Worm (Caenorhabditis elegans) whole organism, L4 larva: ENCODE measurements around the gene pdi-2.

ENCODE experiments used
- D1046.2 ChIP-seq: fragments of 200-800 bp; sonication (Bioruptor generic); IDR thresholded peaks from 2 replicates; pipeline ENCODE4 v1.3.6; 2022; ENCODE audit warnings: missing genetic modification characterization, missing compliant biosample characterization
- F10B5.3 ChIP-seq: sonication (generic microtip); optimal IDR thresholded peaks from 2 replicates; lab custom pipeline; 2016; ENCODE audit warnings: mild to moderate bottlenecking, missing genetic modification characterization, missing compliant biosample characterization
- F49E8.2 ChIP-seq: sonication (generic microtip); optimal IDR thresholded peaks from 2 replicates; lab custom pipeline; 2016; ENCODE audit warnings: missing compliant biosample characterization, mild to moderate bottlenecking, missing genetic modification characterization, borderline replicate concordance
- R02D3.7 ChIP-seq: fragments of 150-350 bp; sonication (generic microtip); optimal IDR thresholded peaks from 3 replicates; lab custom pipeline; 2014; ENCODE audit warnings: missing biosample characterization, missing genetic modification characterization
- T20F7.1 ChIP-seq: fragments of 200-800 bp; sonication (Bioruptor generic); optimal IDR thresholded peaks from 2 replicates; lab custom pipeline; 2018; ENCODE audit warnings: mild to moderate bottlenecking, missing genetic modification characterization, missing compliant biosample characterization
- T26A8.4 ChIP-seq: fragments of 200-800 bp; sonication (Bioruptor generic); IDR thresholded peaks from 2 replicates; pipeline ENCODE4 v1.3.6; 2022; ENCODE audit warnings: missing genetic modification characterization, missing compliant biosample characterization
- Y75B8A.6 ChIP-seq: fragments of 200-800 bp; sonication (Bioruptor generic); IDR thresholded peaks from 2 replicates; pipeline ENCODE4 v1.3.6; 2022; ENCODE audit warnings: missing genetic modification reagents, missing genetic modification characterization, missing compliant biosample characterization
- aha-1 ChIP-seq: fragments of 150-350 bp; peaks from one replicate; lab custom pipeline; 2014; ENCODE audit warnings: missing biosample characterization, missing genetic modification characterization
- aly-2 ChIP-seq: sonication (generic microtip); optimal IDR thresholded peaks from 2 replicates; lab custom pipeline; 2018; ENCODE audit warnings: missing biosample characterization, missing genetic modification characterization
- ama-1 ChIP-seq: fragments of 150-350 bp; optimal IDR thresholded peaks from 2 replicates; lab custom pipeline; 2014; ENCODE audit warnings: inconsistent platforms, mixed read lengths
- attf-4 ChIP-seq: sonication (generic microtip); optimal IDR thresholded peaks from 3 replicates; lab custom pipeline; 2017; ENCODE audit warnings: missing biosample characterization, missing genetic modification characterization
- ceh-32 ChIP-seq: sonication (generic microtip); optimal IDR thresholded peaks from 2 replicates; lab custom pipeline; 2016; ENCODE audit warnings: mild to moderate bottlenecking, missing genetic modification characterization, missing compliant biosample characterization; ENCODE audit not compliant: poor library complexity
- daf-16 ChIP-seq, 3 experiments: sonication (generic microtip); optimal IDR thresholded peaks; 2 replicates each; lab custom pipeline; 2016 to 2017; ENCODE audit warnings: missing genetic modification characterization in 3 of 3, missing genetic modification reagents in 3 of 3, mild to moderate bottlenecking in 2 of 3, missing compliant biosample characterization in 2 of 3, missing biosample characterization in 1 of 3, moderate library complexity in 1 of 3
- daf-8 ChIP-seq: fragments of 200-800 bp; sonication (Bioruptor generic); IDR thresholded peaks from 2 replicates; pipeline ENCODE4 v1.3.6; 2022; ENCODE audit warnings: missing genetic modification characterization, missing compliant biosample characterization
- dmd-6 ChIP-seq: fragments of 200-800 bp; sonication (Bioruptor generic); IDR thresholded peaks from 2 replicates; pipeline ENCODE4 v1.3.6; 2022; ENCODE audit warnings: missing genetic modification reagents, missing genetic modification characterization, missing compliant biosample characterization
- dmd-9 ChIP-seq: fragments of 200-800 bp; sonication (Bioruptor generic); IDR thresholded peaks from 2 replicates; pipeline ENCODE4 v1.3.6; 2022; ENCODE audit warnings: missing genetic modification reagents, missing genetic modification characterization, missing compliant biosample characterization
- duxl-1 ChIP-seq: sonication (generic microtip); optimal IDR thresholded peaks from 2 replicates; lab custom pipeline; 2016; ENCODE audit warnings: mild to moderate bottlenecking, missing genetic modification characterization, moderate library complexity, missing compliant biosample characterization; ENCODE audit not compliant: poor library complexity
- dve-1 ChIP-seq: sonication (generic microtip); optimal IDR thresholded peaks from 2 replicates; lab custom pipeline; 2017; ENCODE audit warnings: antibody characterized with exemption, mild to moderate bottlenecking, missing genetic modification characterization, missing compliant biosample characterization; ENCODE audit not compliant: insufficient read depth
- egl-43 ChIP-seq: fragments of 200-800 bp; sonication (Bioruptor generic); IDR thresholded peaks from 2 replicates; pipeline ENCODE4 v1.3.6; 2022; ENCODE audit warnings: missing genetic modification reagents, missing genetic modification characterization, missing compliant biosample characterization
- fkh-10 ChIP-seq: fragments of 150-350 bp; optimal IDR thresholded peaks from 2 replicates; lab custom pipeline; 2014; ENCODE audit warnings: missing biosample characterization, missing genetic modification reagents, missing genetic modification characterization
- hlh-11 ChIP-seq: fragments of 200-800 bp; sonication (Bioruptor generic); optimal IDR thresholded peaks from 2 replicates; lab custom pipeline; 2018; ENCODE audit warnings: mild to moderate bottlenecking, missing genetic modification characterization, missing compliant biosample characterization
- hlh-30 ChIP-seq: sonication (generic microtip); optimal IDR thresholded peaks from 2 replicates; lab custom pipeline; 2017; ENCODE audit warnings: antibody characterized with exemption, mild to moderate bottlenecking, missing genetic modification characterization, missing compliant biosample characterization; ENCODE audit not compliant: insufficient read depth
- jun-1 ChIP-seq: fragments of 150-350 bp; optimal IDR thresholded peaks from 2 replicates; lab custom pipeline; 2014; ENCODE audit warnings: missing biosample characterization, missing genetic modification reagents, missing genetic modification characterization
- lin-1 ChIP-seq: fragments of 200-800 bp; sonication (Bioruptor generic); IDR thresholded peaks from 2 replicates; pipeline ENCODE4 v1.3.6; 2022; ENCODE audit warnings: missing genetic modification reagents, missing genetic modification characterization, missing compliant biosample characterization
- lin-13 ChIP-seq: fragments of 150-350 bp; optimal IDR thresholded peaks from 2 replicates; lab custom pipeline; 2014; ENCODE audit warnings: missing biosample characterization, missing genetic modification reagents, missing genetic modification characterization
- lin-39 ChIP-seq: fragments of 150-350 bp; optimal IDR thresholded peaks from 2 replicates; lab custom pipeline; 2014; ENCODE audit warnings: missing biosample characterization, missing genetic modification reagents, missing genetic modification characterization
- lsy-2 ChIP-seq, 2 experiments: fragments of 150-350 bp in 1 of 2; sonication (generic microtip) in 1 of 2; optimal IDR thresholded peaks; 2 replicates each; lab custom pipeline; 2014 to 2017; ENCODE audit warnings: missing biosample characterization in 2 of 2, missing genetic modification characterization in 2 of 2
- mep-1 ChIP-seq: fragments of 150-350 bp; sonication (generic microtip); optimal IDR thresholded peaks from 3 replicates; lab custom pipeline; 2014; ENCODE audit warnings: missing biosample characterization, missing genetic modification characterization
- mxl-2 ChIP-seq: fragments of 200-800 bp; sonication (Bioruptor generic); conservative IDR thresholded peaks from 2 replicates; pipeline ENCODE4 v1.3.6; 2022; ENCODE audit warnings: missing genetic modification reagents, missing genetic modification characterization, missing compliant biosample characterization
- mxl-3 ChIP-seq: fragments of 200-800 bp; sonication (Bioruptor generic); optimal IDR thresholded peaks from 2 replicates; lab custom pipeline; 2018; ENCODE audit warnings: mild to moderate bottlenecking, missing genetic modification characterization, missing compliant biosample characterization
- nhr-11 ChIP-seq: fragments of 150-350 bp; optimal IDR thresholded peaks from 2 replicates; lab custom pipeline; 2014; ENCODE audit warnings: missing biosample characterization, missing genetic modification characterization
- nhr-237 ChIP-seq: sonication (generic microtip); optimal IDR thresholded peaks from 2 replicates; lab custom pipeline; 2017; ENCODE audit warnings: missing biosample characterization, missing genetic modification characterization
- nhr-28 ChIP-seq: fragments of 150-350 bp; optimal IDR thresholded peaks from 2 replicates; lab custom pipeline; 2014; ENCODE audit warnings: missing biosample characterization, missing genetic modification characterization
- nhr-48 ChIP-seq: sonication (generic microtip); optimal IDR thresholded peaks from 2 replicates; lab custom pipeline; 2016; ENCODE audit warnings: mild to moderate bottlenecking, missing genetic modification characterization, missing compliant biosample characterization
- nhr-6 ChIP-seq: fragments of 150-350 bp; optimal IDR thresholded peaks from 2 replicates; lab custom pipeline; 2014; ENCODE audit warnings: missing biosample characterization, missing genetic modification characterization
- nhr-77 ChIP-seq: fragments of 150-350 bp; optimal IDR thresholded peaks from 2 replicates; lab custom pipeline; 2014; ENCODE audit warnings: missing biosample characterization, missing genetic modification characterization
- pqm-1 ChIP-seq: sonication (generic microtip); optimal IDR thresholded peaks from 2 replicates; lab custom pipeline; 2017; ENCODE audit warnings: missing biosample characterization, missing genetic modification characterization
- saeg-2 ChIP-seq: fragments of 200-800 bp; sonication (Bioruptor generic); IDR thresholded peaks from 2 replicates; pipeline ENCODE4 v1.3.6; 2022; ENCODE audit warnings: missing genetic modification reagents, missing genetic modification characterization, missing compliant biosample characterization
- sdz-12 ChIP-seq: fragments of 200-800 bp; sonication (Bioruptor generic); optimal IDR thresholded peaks from 2 replicates; lab custom pipeline; 2018; ENCODE audit warnings: mild to moderate bottlenecking, missing genetic modification characterization, missing compliant biosample characterization
- snpc-4 ChIP-seq: fragments of 150-350 bp; optimal IDR thresholded peaks from 2 replicates; lab custom pipeline; 2014; ENCODE audit warnings: missing biosample characterization, missing genetic modification characterization
- tra-1 ChIP-seq: fragments of 200-800 bp; sonication (Bioruptor generic); IDR thresholded peaks from 2 replicates; pipeline ENCODE4 v1.3.6; 2022; ENCODE audit warnings: missing genetic modification reagents, missing genetic modification characterization, missing compliant biosample characterization
- zag-1 ChIP-seq: fragments of 150-350 bp; optimal IDR thresholded peaks from 2 replicates; lab custom pipeline; 2014; ENCODE audit warnings: missing biosample characterization, missing genetic modification characterization
- zfp-3 ChIP-seq: fragments of 200-800 bp; sonication (Bioruptor generic); conservative IDR thresholded peaks from 2 replicates; pipeline ENCODE4 v1.3.6; 2022; ENCODE audit warnings: missing genetic modification reagents, missing genetic modification characterization, missing compliant biosample characterization
- zip-11 ChIP-seq: fragments of 200-800 bp; sonication (Bioruptor generic); IDR thresholded peaks from 2 replicates; pipeline ENCODE4 v1.3.6; 2022; ENCODE audit warnings: missing genetic modification characterization, missing compliant biosample characterization
- ztf-11 ChIP-seq: fragments of 150-350 bp; optimal IDR thresholded peaks from 2 replicates; lab custom pipeline; 2014; ENCODE audit warnings: missing biosample characterization, missing genetic modification characterization
- ztf-7 ChIP-seq: fragments of 150-350 bp; optimal IDR thresholded peaks from 2 replicates; lab custom pipeline; 2014; ENCODE audit warnings: missing biosample characterization, missing genetic modification characterization

pdi-2 gene

ce11 chrX:4507122-4507681 lies 16.8 kb upstream of the pdi-2 start:
- peak; percentile 20 for TF ChIP-seq mxl-3 (GFP tag; lab: Kevin White, UChicago)
- no peak for TF ChIP-seq Y75B8A.6 (GFP tag; lab: Robert Waterston, UW)
- TF ChIP-seq lin-13 (GFP tag; lab: Kevin White, UChicago): no peak
- TF ChIP-seq dve-1: peak; percentile 20
- no peak for TF ChIP-seq ztf-11 (tag; lab: Kevin White, UChicago)
- peak; percentile 54 for TF ChIP-seq aha-1
- no peak for TF ChIP-seq dmd-9 (GFP tag; lab: Robert Waterston, UW)
- TF ChIP-seq tra-1 (GFP tag; lab: Robert Waterston, UW): no peak
- TF ChIP-seq ama-1 (lab: Kevin White, UChicago): no peak
- no peak for TF ChIP-seq daf-8
- no peak for TF ChIP-seq mxl-2 (GFP tag; lab: Robert Waterston, UW)
- TF ChIP-seq zag-1 (tag; lab: Kevin White, UChicago): no peak
- no peak for TF ChIP-seq duxl-1 (tag; lab: Kevin White, UChicago)
- TF ChIP-seq D1046.2 (GFP tag; lab: Robert Waterston, UW): no peak
- no peak for TF ChIP-seq nhr-11 (tag; lab: Kevin White, UChicago)
- no peak for TF ChIP-seq nhr-237
- TF ChIP-seq F10B5.3 (tag; lab: Kevin White, UChicago): no peak
- TF ChIP-seq egl-43 (GFP tag; lab: Robert Waterston, UW): no peak
- TF ChIP-seq aly-2 (tag; lab: Kevin White, UChicago): no peak
- peak; percentile 77 for TF ChIP-seq nhr-28 (tag; lab: Kevin White, UChicago)
- peak; percentile 22 for TF ChIP-seq hlh-30 (tag; lab: Kevin White, UChicago)
- TF ChIP-seq T26A8.4 (GFP tag; lab: Robert Waterston, UW): no peak
- no peak for TF ChIP-seq zfp-3 (GFP tag; lab: Robert Waterston, UW)
- TF ChIP-seq pqm-1 (tag; lab: Kevin White, UChicago): peak; percentile 29
- TF ChIP-seq dmd-6 (GFP tag; lab: Robert Waterston, UW): peak; percentile 37
- no peak for TF ChIP-seq R02D3.7 (tag; lab: Kevin White, UChicago)
- TF ChIP-seq mep-1 (tag; lab: Kevin White, UChicago): peak; percentile 48
- no peak for TF ChIP-seq fkh-10 (GFP tag; lab: Kevin White, UChicago)
- TF ChIP-seq ztf-7: no peak
- no peak for TF ChIP-seq zip-11 (GFP tag; lab: Robert Waterston, UW)
- TF ChIP-seq lsy-2 (tag; optimal IDR thresholded peaks at IDR 0.05; lab: Kevin White, UChicago): no peak
- TF ChIP-seq saeg-2: no peak
- TF ChIP-seq snpc-4 (tag; lab: Kevin White, UChicago): no peak
- no peak for TF ChIP-seq nhr-6 (tag; lab: Kevin White, UChicago)
- TF ChIP-seq daf-16 (GFP tag; optimal IDR thresholded peaks at IDR 0.05; lab: Kevin White, UChicago): no peak
- TF ChIP-seq daf-16 (tag; optimal IDR thresholded peaks at IDR 0.05; lab: Kevin White, UChicago): peak; percentile 76
- peak; percentile 7 for TF ChIP-seq nhr-48 (tag; lab: Kevin White, UChicago)
- TF ChIP-seq T20F7.1: peak; percentile 13
- TF ChIP-seq nhr-77 (tag; lab: Kevin White, UChicago): peak; percentile 29
- TF ChIP-seq lin-39: no peak
- TF ChIP-seq hlh-11 (tag; lab: Kevin White, UChicago): peak; percentile 49
- no peak for TF ChIP-seq ceh-32 (tag; lab: Kevin White, UChicago)

ce11 chrX:4508209-4508608 lies 15.7 kb upstream of the pdi-2 start, which contains the start of gene rhi-1:
Gene rhi-1, plus strand, starts transcription at chrX:4508509.
- no peak for TF ChIP-seq lin-1
- TF ChIP-seq lsy-2 (tag; optimal IDR thresholded peaks at IDR 0.05; lab: Kevin White, UChicago): peak in 1 of 2 experiments; percentile 13
- no peak for TF ChIP-seq attf-4 (tag; lab: Kevin White, UChicago)
- no peak for TF ChIP-seq F49E8.2 (tag; lab: Kevin White, UChicago)
- TF ChIP-seq sdz-12 (GFP tag; lab: Kevin White, UChicago): no peak
- TF ChIP-seq jun-1 (tag; lab: Kevin White, UChicago): no peak
